Worm (Caenorhabditis elegans) whole organism, early embryonic: ENCODE results near the gene arp-1.

ENCODE experiments used
- B0310.2 ChIP-seq: sonication (generic microtip); optimal IDR thresholded peaks from 2 replicates; lab custom pipeline; 2016; ENCODE audit warnings: mild to moderate bottlenecking, missing genetic modification characterization, missing compliant biosample characterization
- ama-1 ChIP-seq: fragments of 150-350 bp; optimal IDR thresholded peaks from 2 replicates; lab custom pipeline; 2014
- ets-7 ChIP-seq: sonication (generic microtip); optimal IDR thresholded peaks from 2 replicates; lab custom pipeline; 2016; ENCODE audit warnings: missing genotype, missing genetic modification characterization, missing compliant biosample characterization
- hmbx-1 ChIP-seq: sonication (generic microtip); optimal IDR thresholded peaks from 2 replicates; lab custom pipeline; 2016; ENCODE audit warnings: mild to moderate bottlenecking, missing genetic modification characterization, missing compliant biosample characterization
- pes-1 ChIP-seq: fragments of 200-800 bp; sonication (Bioruptor generic); IDR thresholded peaks from 2 replicates; pipeline ENCODE4 v1.3.6; 2022; ENCODE audit warnings: missing genetic modification reagents, missing genetic modification characterization, missing compliant biosample characterization
- scrt-1 ChIP-seq: fragments of 200-800 bp; sonication (Bioruptor generic); IDR thresholded peaks from 2 replicates; pipeline ENCODE4 v1.3.6; 2022; ENCODE audit warnings: missing genetic modification characterization, missing compliant biosample characterization
- tra-4 ChIP-seq: sonication (generic microtip); optimal IDR thresholded peaks from 2 replicates; lab custom pipeline; 2017; ENCODE audit warnings: missing genetic modification characterization, missing compliant biosample characterization

- no peak for TF ChIP-seq ama-1 (lab: Kevin White, UChicago)
- TF ChIP-seq B0310.2 (tag; lab: Kevin White, UChicago) = no peak
- no peak for TF ChIP-seq tra-4 (tag; lab: Kevin White, UChicago)
- no peak for TF ChIP-seq hmbx-1 (tag; lab: Kevin White, UChicago)
- TF ChIP-seq pes-1 (GFP tag; lab: Robert Waterston, UW) = no peak
- no peak for TF ChIP-seq scrt-1
- TF ChIP-seq ets-7 = no peak
Observed at ce11 chrII:15074760-15075159, 45.3 kb upstream of the arp-1 start.
